Fruit fly (Drosophila melanogaster): ENCODE results near the gene CG33500.
A peak's percentile ranks its signal among the peaks of the same experiment; 100 is the strongest.

CG33500 gene

dm6 chr3L:11556637-11557036, 48.2 kb downstream of the CG33500 start (continued):
- no peak for TF ChIP-seq CG8319 (GFP tag; optimal IDR thresholded peaks at IDR 0.05)

DNA sequence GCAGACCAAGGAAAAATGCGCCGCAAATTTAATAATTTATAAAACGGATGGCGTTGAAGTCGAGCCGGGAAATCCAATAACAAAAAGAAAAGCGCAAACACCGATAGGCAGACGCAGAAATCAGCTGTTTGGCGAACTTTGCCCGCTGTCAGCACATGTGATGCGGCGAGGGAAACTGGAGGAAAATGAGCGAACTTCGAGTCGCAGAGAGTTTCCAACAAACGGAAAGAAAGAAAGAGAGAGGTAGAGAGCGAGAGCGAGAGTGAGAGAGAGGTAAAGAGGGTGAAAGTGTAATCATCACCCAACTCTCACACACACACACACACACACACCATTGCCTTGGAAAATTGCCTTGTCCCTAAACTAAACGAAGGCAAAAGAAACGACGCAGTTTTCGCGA, 48.8 kb downstream of the CG33500 start:
- peak; percentile 25 for TF ChIP-seq CG1621 (tag; optimal IDR thresholded peaks at IDR 0.05)
- TF ChIP-seq Gug (GFP tag; IDR thresholded peaks at IDR 0.05): 0 out of 2 replicates have a peak, but pooled peaks have one; percentile 16
- peak in 1 of 2 experiments; percentile 11 for TF ChIP-seq salr (GFP tag; optimal IDR thresholded peaks at IDR 0.05)
- TF ChIP-seq Eip78C (GFP tag): peak; percentile 40
- TF ChIP-seq CG10669 (GFP tag; optimal IDR thresholded peaks at IDR 0.05): peak; percentile 37
- TF ChIP-seq CG32006 (GFP tag; optimal IDR thresholded peaks at IDR 0.05): peak; percentile 0
- TF ChIP-seq CG11294 (GFP tag; IDR thresholded peaks at IDR 0.05): no peak
- no peak for TF ChIP-seq CG31627 (GFP tag; optimal IDR thresholded peaks at IDR 0.05)
- TF ChIP-seq net (GFP tag; optimal IDR thresholded peaks at IDR 0.05): peak; percentile 70
- TF ChIP-seq acj6 (GFP tag; optimal IDR thresholded peaks at IDR 0.05): no peak
- TF ChIP-seq CG15336 (GFP tag; IDR thresholded peaks at IDR 0.05): peak; percentile 58; the same call in 1 of the 2 replicates
- TF ChIP-seq dsx (GFP tag; optimal IDR thresholded peaks at IDR 0.05; ENCODE audit: poor library complexity, severe bottlenecking): peak; percentile 20
- TF ChIP-seq CG6808 (GFP tag; optimal IDR thresholded peaks at IDR 0.05): peak; percentile 70
- peak; percentile 74 for TF ChIP-seq svp (GFP tag)
- TF ChIP-seq CG11762 (GFP tag; optimal IDR thresholded peaks at IDR 0.05; ENCODE audit: insufficient read depth): peak; percentile 8
- no peak for TF ChIP-seq topi (GFP tag; optimal IDR thresholded peaks at IDR 0.05)
- no peak for TF ChIP-seq Met (GFP tag; optimal IDR thresholded peaks at IDR 0.05)
- peak; percentile 71 for TF ChIP-seq CG16779 (tag; optimal IDR thresholded peaks at IDR 0.05)
- TF ChIP-seq spab (GFP tag; optimal IDR thresholded peaks at IDR 0.05): peak; percentile 65
- TF ChIP-seq CG8119 (GFP tag; IDR thresholded peaks at IDR 0.05): peak; percentile 72
- peak; percentile 83 for TF ChIP-seq CG9139 (GFP tag; optimal IDR thresholded peaks at IDR 0.05)
- peak; percentile 74; the same call in 2 of the 3 replicates for TF ChIP-seq eg (GFP tag; IDR thresholded peaks at IDR 0.05)
- TF ChIP-seq CG6276 (GFP tag; optimal IDR thresholded peaks at IDR 0.05): peak; percentile 91
- no peak for TF ChIP-seq fkh (GFP tag; optimal IDR thresholded peaks at IDR 0.05)
- TF ChIP-seq Smox (GFP tag; optimal IDR thresholded peaks at IDR 0.05): no peak
- TF ChIP-seq Ets21C (GFP tag; optimal IDR thresholded peaks at IDR 0.05): no peak
- TF ChIP-seq vri (GFP tag; optimal IDR thresholded peaks at IDR 0.05): no peak
- TF ChIP-seq CG6163 (GFP tag; IDR thresholded peaks at IDR 0.05): peak; percentile 69
- TF ChIP-seq CG3919 (GFP tag; optimal IDR thresholded peaks at IDR 0.05): peak; percentile 46
- TF ChIP-seq CG8632 (GFP tag; optimal IDR thresholded peaks at IDR 0.05): no peak
- no peak for TF ChIP-seq Sox14 (GFP tag; optimal IDR thresholded peaks at IDR 0.05)
- peak; percentile 28 for TF ChIP-seq Lpt (GFP tag; optimal IDR thresholded peaks at IDR 0.05)
- TF ChIP-seq ss (GFP tag; optimal IDR thresholded peaks at IDR 0.05): peak; percentile 81 to 82
- no peak for TF ChIP-seq CG6854 (GFP tag; optimal IDR thresholded peaks at IDR 0.05)
